Worm (Caenorhabditis elegans) whole organism, early embryonic: ENCODE measurements around the gene ZK899.1.

ENCODE experiments used
- F13C5.2 ChIP-seq: sonication (generic microtip); optimal IDR thresholded peaks from 2 replicates; lab custom pipeline; 2017; ENCODE audit warnings: mild to moderate bottlenecking, missing genetic modification characterization, inconsistent platforms, missing compliant biosample characterization
- ets-7 ChIP-seq: sonication (generic microtip); optimal IDR thresholded peaks from 2 replicates; lab custom pipeline; 2016; ENCODE audit warnings: missing genotype, missing genetic modification characterization, missing compliant biosample characterization
- hnd-1 ChIP-seq: sonication (generic microtip); optimal IDR thresholded peaks from 2 replicates; lab custom pipeline; 2016; ENCODE audit warnings: missing genetic modification characterization, missing compliant biosample characterization
- pes-1 ChIP-seq: fragments of 200-800 bp; sonication (Bioruptor generic); IDR thresholded peaks from 2 replicates; pipeline ENCODE4 v1.3.6; 2022; ENCODE audit warnings: missing genetic modification reagents, missing genetic modification characterization, missing compliant biosample characterization
- tbx-11 ChIP-seq: fragments of 200-800 bp; sonication (Bioruptor generic); IDR thresholded peaks from 2 replicates; pipeline ENCODE4 v1.3.6; 2022; ENCODE audit warnings: missing genetic modification characterization, missing compliant biosample characterization
- tra-4 ChIP-seq: sonication (generic microtip); optimal IDR thresholded peaks from 2 replicates; lab custom pipeline; 2017; ENCODE audit warnings: missing genetic modification characterization, missing compliant biosample characterization

- TF ChIP-seq F13C5.2 (no peak), tbx-11 (no peak), pes-1 (GFP tag; lab: Robert Waterston, UW) (no peak), hnd-1 (no peak), ets-7 (no peak), tra-4 (tag; lab: Kevin White, UChicago) (no peak)
Measured at ce11 chrX:9411675-9412074, 34.8 kb upstream of the ZK899.1 start.
